Worm (Caenorhabditis elegans) whole organism, early embryonic: Measurements from ENCODE around the gene T10H9.1.

Experiments used
- B0310.2 ChIP-seq: sonication (generic microtip); optimal IDR thresholded peaks from 2 replicates; lab custom pipeline; 2016; ENCODE audit warnings: mild to moderate bottlenecking, missing genetic modification characterization, missing compliant biosample characterization
- F13C5.2 ChIP-seq: sonication (generic microtip); optimal IDR thresholded peaks from 2 replicates; lab custom pipeline; 2017; ENCODE audit warnings: mild to moderate bottlenecking, missing genetic modification characterization, inconsistent platforms, missing compliant biosample characterization
- aly-1 ChIP-seq: sonication (generic microtip); optimal IDR thresholded peaks from 2 replicates; lab custom pipeline; 2016; ENCODE audit warnings: missing genetic modification characterization, missing compliant biosample characterization
- ama-1 ChIP-seq: fragments of 150-350 bp; optimal IDR thresholded peaks from 2 replicates; lab custom pipeline; 2014
- ceh-13 ChIP-seq: fragments of 200-800 bp; sonication (Bioruptor generic); optimal IDR thresholded peaks from 2 replicates; lab custom pipeline; 2018; ENCODE audit warnings: mild to moderate bottlenecking, missing genetic modification characterization, missing compliant biosample characterization
- ceh-36 ChIP-seq: sonication (generic microtip); optimal IDR thresholded peaks from 2 replicates; lab custom pipeline; 2016; ENCODE audit warnings: missing genetic modification characterization, inconsistent platforms, missing compliant biosample characterization
- ets-7 ChIP-seq: sonication (generic microtip); optimal IDR thresholded peaks from 2 replicates; lab custom pipeline; 2016; ENCODE audit warnings: missing genotype, missing genetic modification characterization, missing compliant biosample characterization
- flt-1 ChIP-seq: fragments of 200-800 bp; sonication (Bioruptor generic); IDR thresholded peaks from 2 replicates; pipeline ENCODE4 v1.3.6; 2022; ENCODE audit warnings: missing genetic modification characterization, missing compliant biosample characterization
- hmbx-1 ChIP-seq: sonication (generic microtip); optimal IDR thresholded peaks from 2 replicates; lab custom pipeline; 2016; ENCODE audit warnings: mild to moderate bottlenecking, missing genetic modification characterization, missing compliant biosample characterization
- hmg-4 ChIP-seq: fragments of 200-800 bp; sonication (Bioruptor generic); optimal IDR thresholded peaks from 2 replicates; lab custom pipeline; 2018; ENCODE audit warnings: mild to moderate bottlenecking, missing genetic modification characterization, missing compliant biosample characterization
- hnd-1 ChIP-seq: sonication (generic microtip); optimal IDR thresholded peaks from 2 replicates; lab custom pipeline; 2016; ENCODE audit warnings: missing genetic modification characterization, missing compliant biosample characterization
- pes-1 ChIP-seq: fragments of 200-800 bp; sonication (Bioruptor generic); IDR thresholded peaks from 2 replicates; pipeline ENCODE4 v1.3.6; 2022; ENCODE audit warnings: missing genetic modification reagents, missing genetic modification characterization, missing compliant biosample characterization
- scrt-1 ChIP-seq: fragments of 200-800 bp; sonication (Bioruptor generic); IDR thresholded peaks from 2 replicates; pipeline ENCODE4 v1.3.6; 2022; ENCODE audit warnings: missing genetic modification characterization, missing compliant biosample characterization
- sea-1 ChIP-seq: fragments of 200-800 bp; sonication (Bioruptor generic); conservative IDR thresholded peaks from 2 replicates; pipeline ENCODE4 v1.3.6; 2022; ENCODE audit warnings: missing genetic modification characterization, missing compliant biosample characterization
- tbx-11 ChIP-seq: fragments of 200-800 bp; sonication (Bioruptor generic); IDR thresholded peaks from 2 replicates; pipeline ENCODE4 v1.3.6; 2022; ENCODE audit warnings: missing genetic modification characterization, missing compliant biosample characterization
- tbx-37 ChIP-seq: fragments of 200-800 bp; sonication (Bioruptor generic); conservative IDR thresholded peaks from 2 replicates; pipeline ENCODE4 v1.3.6; 2022; ENCODE audit warnings: missing genetic modification reagents, missing genetic modification characterization, missing compliant biosample characterization
- tra-4 ChIP-seq: sonication (generic microtip); optimal IDR thresholded peaks from 2 replicates; lab custom pipeline; 2017; ENCODE audit warnings: missing genetic modification characterization, missing compliant biosample characterization

The T10H9.1 gene

DNA sequence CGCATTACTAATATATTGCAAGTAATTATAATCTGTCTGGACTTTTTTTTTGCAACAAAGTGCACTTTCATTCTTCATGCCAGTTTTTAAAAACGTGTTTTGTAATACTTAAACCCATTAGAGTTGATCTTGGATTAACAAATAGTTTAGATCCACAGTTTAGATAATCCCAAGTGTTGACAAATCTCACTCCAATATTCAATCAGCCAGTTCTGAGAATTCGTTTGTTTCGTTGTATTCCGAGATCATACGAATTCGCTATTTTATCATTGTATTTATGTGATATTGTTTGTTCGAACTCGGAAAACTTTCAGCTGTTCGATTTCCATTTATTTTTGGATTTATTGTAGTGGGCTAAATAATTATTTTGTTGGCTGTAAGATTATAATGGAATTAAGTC lies 3.6 kb upstream of the T10H9.1 start:
- no peak for TF ChIP-seq ceh-36 (tag; lab: Kevin White, UChicago)
- TF ChIP-seq ets-7, result no peak

DNA sequence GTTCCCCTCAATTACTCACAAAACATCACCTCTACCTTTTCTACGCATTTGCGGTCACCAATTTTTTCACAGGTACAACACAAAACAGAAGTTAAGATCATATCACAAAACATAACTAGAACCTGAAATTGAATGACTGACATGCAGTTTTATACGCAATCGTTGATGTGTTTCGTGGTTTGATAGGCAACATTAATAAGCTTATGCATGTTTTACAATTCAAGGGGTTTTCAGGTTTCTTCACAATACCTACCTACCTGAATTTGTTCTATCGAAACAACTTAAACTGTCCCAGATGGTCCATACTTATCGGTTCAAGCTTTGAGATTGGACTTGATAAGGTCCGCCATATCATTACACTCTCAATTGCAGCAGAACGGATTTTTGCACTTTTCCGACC lies 1.1 kb downstream of the T10H9.1 start:
- TF ChIP-seq B0310.2 (tag; lab: Kevin White, UChicago), result no peak
- TF ChIP-seq hnd-1, result no peak
- TF ChIP-seq tbx-11 (GFP tag; lab: Robert Waterston, UW), result no peak
- TF ChIP-seq pes-1 (GFP tag; lab: Robert Waterston, UW), result no peak

DNA sequence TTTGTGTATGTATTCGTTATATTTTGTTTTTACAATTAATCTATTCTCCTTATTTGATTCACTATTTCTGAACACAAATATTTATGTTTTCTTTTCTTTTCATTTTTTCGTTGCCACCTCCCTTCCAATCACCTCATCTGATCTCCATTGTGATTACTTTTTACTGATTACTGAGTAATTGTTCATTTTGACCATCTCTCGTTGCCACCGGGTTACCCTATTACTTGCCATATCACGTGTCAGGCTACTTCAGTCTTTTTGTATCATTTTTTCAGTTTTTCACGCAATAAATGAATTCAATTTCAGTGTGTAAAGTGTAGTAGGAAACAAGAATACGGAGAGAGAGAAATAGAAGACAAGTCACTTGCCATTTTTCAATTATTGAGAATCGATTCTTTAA lies 2.6 kb downstream of the T10H9.1 start, which contains the start of gene T10H9.8:
Gene T10H9.8, plus strand, starts transcription at position 301 of the 400 bp plus-strand sequence.
- TF ChIP-seq sea-1 (GFP tag; lab: Robert Waterston, UW), result no peak
- no peak for TF ChIP-seq tbx-11 (GFP tag; lab: Robert Waterston, UW)
- no peak for TF ChIP-seq aly-1
- no peak for TF ChIP-seq hnd-1

DNA sequence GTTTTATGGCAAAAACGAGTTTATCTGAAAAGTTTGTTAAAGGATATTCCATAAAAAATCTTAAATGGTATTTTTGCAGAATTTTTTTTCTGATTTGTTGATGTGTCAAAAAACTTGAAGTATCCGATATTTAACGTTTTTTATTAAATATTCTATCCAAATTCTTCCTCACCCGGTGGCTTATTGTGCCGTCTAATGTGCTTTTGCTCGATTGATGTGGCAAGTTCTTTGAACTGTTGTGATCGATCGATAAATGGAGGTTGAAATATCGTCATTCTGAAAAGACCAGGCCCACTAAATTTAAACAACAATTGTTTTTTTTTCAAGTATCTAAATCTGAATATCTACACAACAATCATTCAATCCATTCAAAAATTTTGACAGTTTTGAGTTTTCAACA lies 5.8 kb downstream of the T10H9.1 start, which contains the start of gene syx-18:
Gene syx-18, minus strand, starts transcription at position 276 of the 400 bp plus-strand sequence.
- TF ChIP-seq sea-1 (GFP tag; lab: Robert Waterston, UW) (no peak), pes-1 (GFP tag; lab: Robert Waterston, UW) (no peak), ceh-36 (tag; lab: Kevin White, UChicago) (no peak), aly-1 (no peak), tbx-37 (no peak), F13C5.2 (tag; lab: Kevin White, UChicago) (no peak), tbx-11 (GFP tag; lab: Robert Waterston, UW) (no peak), hnd-1 (no peak), ets-7 (no peak), hmbx-1 (no peak), ceh-13 (no peak), tra-4 (tag; lab: Kevin White, UChicago) (no peak), scrt-1 (GFP tag; lab: Robert Waterston, UW) (no peak), ama-1 (no peak)

DNA sequence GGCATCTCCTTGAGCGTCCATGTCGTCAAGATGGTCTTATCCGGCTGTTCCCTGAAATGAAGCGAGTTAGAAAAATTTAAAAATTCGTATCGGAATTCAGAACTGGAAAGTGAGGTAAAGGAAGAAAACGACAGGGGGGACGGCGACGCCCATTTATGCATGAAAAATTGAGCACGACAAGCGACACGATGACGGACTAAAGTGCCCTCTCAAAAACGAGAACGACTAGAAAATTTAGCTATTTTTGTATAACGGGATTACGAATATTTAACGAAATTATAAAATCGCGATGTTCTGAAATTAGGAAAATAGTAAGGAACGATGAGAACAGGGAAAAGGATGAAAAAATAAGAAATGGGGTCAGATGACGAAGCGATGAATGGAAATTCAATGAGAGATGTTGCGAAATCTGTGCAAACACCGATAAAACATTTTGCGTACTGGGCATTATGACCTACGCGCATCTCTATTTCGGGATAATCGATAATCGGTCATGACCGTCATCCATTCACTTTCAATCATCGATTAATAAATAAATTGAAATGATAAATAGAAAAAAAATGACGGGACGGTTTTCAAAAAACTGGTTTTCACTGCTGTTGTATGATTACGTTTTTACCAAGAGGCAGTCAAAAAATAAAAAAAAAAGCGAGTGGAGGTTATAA lies 7.2 kb downstream of the T10H9.1 start, which contains the start of gene snb-1:
Gene snb-1, minus strand, starts transcription at position 51 of the 665 bp plus-strand sequence.
- TF ChIP-seq tbx-11 (GFP tag; lab: Robert Waterston, UW), result no peak
- no peak for TF ChIP-seq hnd-1
- no peak for TF ChIP-seq ceh-13
- no peak for TF ChIP-seq hmg-4 (GFP tag; lab: Kevin White, UChicago)
- TF ChIP-seq sea-1 (GFP tag; lab: Robert Waterston, UW), result no peak
- no peak for TF ChIP-seq hmbx-1
- TF ChIP-seq tra-4 (tag; lab: Kevin White, UChicago), result no peak
- no peak for TF ChIP-seq pes-1 (GFP tag; lab: Robert Waterston, UW)

DNA sequence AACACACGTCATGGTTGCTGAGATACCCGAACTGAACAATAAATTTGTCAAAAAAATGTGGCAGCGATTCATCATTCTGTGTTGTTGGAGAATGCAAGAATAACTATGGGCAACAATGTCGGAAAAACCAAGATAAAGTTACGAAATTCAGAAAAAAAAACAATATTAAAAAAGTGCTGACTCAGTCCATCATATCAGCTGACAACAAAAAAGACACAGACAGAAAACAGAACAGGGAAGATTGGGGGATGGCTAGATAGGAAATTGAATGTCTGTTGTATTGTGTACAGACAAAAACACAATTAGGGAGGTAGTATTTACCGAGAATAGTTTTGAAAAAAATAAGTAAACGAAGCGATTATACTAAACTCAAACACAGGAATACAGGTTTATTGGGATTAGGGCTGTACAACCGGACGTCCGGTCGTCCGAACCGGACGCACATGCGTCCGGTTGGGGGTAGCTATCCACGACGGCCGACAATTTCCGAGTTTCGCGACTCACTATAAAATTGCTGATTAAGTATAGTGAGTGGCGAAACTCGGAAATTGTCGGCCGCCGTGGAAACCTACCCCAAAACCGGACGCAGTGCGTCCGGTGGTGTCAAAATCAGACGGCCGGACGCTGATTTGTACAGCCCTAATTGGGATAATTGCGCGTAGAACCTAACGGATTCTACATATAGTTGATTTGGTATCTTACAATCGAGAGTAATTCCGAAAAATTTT lies 8.3 kb downstream of the T10H9.1 start:
- TF ChIP-seq F13C5.2 (tag; lab: Kevin White, UChicago), result no peak

DNA sequence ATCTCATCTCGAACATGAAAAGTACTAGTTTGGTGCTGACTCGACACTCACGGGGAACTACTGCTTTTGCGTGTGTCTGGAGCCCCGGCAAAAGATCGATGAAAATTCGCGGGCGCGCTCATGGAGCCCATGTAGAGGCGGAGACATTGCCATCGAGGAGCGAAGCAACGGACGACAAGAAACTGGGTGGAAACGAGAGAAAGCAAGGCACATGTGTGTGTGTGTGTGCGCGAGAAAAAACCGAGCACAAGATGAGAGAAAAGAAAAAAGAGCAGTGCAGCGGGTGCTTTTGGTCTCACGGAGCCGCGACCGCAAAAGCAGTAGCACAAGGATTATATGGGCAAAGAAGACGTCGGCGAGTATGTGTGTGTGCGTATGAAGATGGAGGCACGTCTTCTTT lies 9.3 kb downstream of the T10H9.1 start:
- TF ChIP-seq sea-1 (GFP tag; lab: Robert Waterston, UW) (no peak), scrt-1 (GFP tag; lab: Robert Waterston, UW) (no peak), hmbx-1 (no peak), F13C5.2 (tag; lab: Kevin White, UChicago) (peak; percentile 53), ceh-36 (tag; lab: Kevin White, UChicago) (no peak), aly-1 (peak; percentile 11), flt-1 (GFP tag; lab: Robert Waterston, UW) (no peak), tra-4 (tag; lab: Kevin White, UChicago) (no peak), B0310.2 (tag; lab: Kevin White, UChicago) (no peak)

DNA sequence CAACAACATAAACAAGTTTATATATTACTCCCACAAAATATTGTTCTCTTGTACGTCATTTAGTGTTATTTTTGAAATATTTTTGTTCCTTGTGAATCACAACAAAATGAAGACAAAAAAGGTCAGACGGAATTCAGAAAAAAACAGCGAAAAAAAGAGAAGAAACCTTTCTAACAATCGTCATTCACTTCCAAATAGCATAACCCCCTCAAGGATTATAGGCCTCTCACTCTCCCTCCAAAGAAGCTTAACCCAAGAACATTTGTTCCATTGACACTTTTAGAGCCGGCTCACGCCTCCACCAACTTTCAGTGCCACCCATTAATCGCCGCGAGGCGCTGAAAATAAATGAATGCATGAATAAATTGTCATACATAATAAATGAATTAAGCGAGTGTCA lies 10.1 kb downstream of the T10H9.1 start:
- no peak for TF ChIP-seq flt-1 (GFP tag; lab: Robert Waterston, UW)
- TF ChIP-seq tbx-37, result no peak
- TF ChIP-seq ama-1, result no peak
- no peak for TF ChIP-seq B0310.2 (tag; lab: Kevin White, UChicago)
- no peak for TF ChIP-seq ceh-13
- no peak for TF ChIP-seq aly-1
- no peak for TF ChIP-seq F13C5.2 (tag; lab: Kevin White, UChicago)
- no peak for TF ChIP-seq hmbx-1
- TF ChIP-seq tra-4 (tag; lab: Kevin White, UChicago), result no peak
- TF ChIP-seq pes-1 (GFP tag; lab: Robert Waterston, UW), result no peak
- TF ChIP-seq scrt-1 (GFP tag; lab: Robert Waterston, UW), result no peak
- no peak for TF ChIP-seq tbx-11 (GFP tag; lab: Robert Waterston, UW)
- TF ChIP-seq hmg-4 (GFP tag; lab: Kevin White, UChicago), result no peak
- TF ChIP-seq sea-1 (GFP tag; lab: Robert Waterston, UW), result no peak
- TF ChIP-seq ceh-36 (tag; lab: Kevin White, UChicago), result no peak
